Worm (Caenorhabditis elegans) whole organism, late embryonic: ENCODE data around the gene gnrr-4.
A peak's percentile ranks its signal among the peaks of the same experiment; 100 is the strongest.

ENCODE experiments used
- C08G9.2 ChIP-seq: sonication (generic microtip); optimal IDR thresholded peaks from 2 replicates; lab custom pipeline; 2016; ENCODE audit warnings: mild to moderate bottlenecking, missing genetic modification characterization, moderate library complexity, missing compliant biosample characterization
- C38D4.7 ChIP-seq: fragments of 200-800 bp; sonication (Bioruptor generic); optimal IDR thresholded peaks from 2 replicates; lab custom pipeline; 2018; ENCODE audit warnings: mild to moderate bottlenecking, missing genetic modification characterization, moderate library complexity, missing compliant biosample characterization
- F13H6.1 ChIP-seq: sonication (generic microtip); optimal IDR thresholded peaks from 2 replicates; lab custom pipeline; 2016; ENCODE audit warnings: missing genetic modification characterization, missing compliant biosample characterization
- K02D7.2 ChIP-seq: sonication (generic microtip); optimal IDR thresholded peaks from 2 replicates; lab custom pipeline; 2017; ENCODE audit warnings: mild to moderate bottlenecking, missing genetic modification characterization, missing compliant biosample characterization
- T23F11.4 ChIP-seq: fragments of 200-800 bp; sonication (Bioruptor generic); optimal IDR thresholded peaks from 2 replicates; lab custom pipeline; 2018; ENCODE audit warnings: mild to moderate bottlenecking, missing genetic modification characterization, missing compliant biosample characterization
- Y22D7AL.16 ChIP-seq: sonication (generic microtip); optimal IDR thresholded peaks from 2 replicates; lab custom pipeline; 2016; ENCODE audit warnings: missing genetic modification characterization, missing compliant biosample characterization
- ama-1 ChIP-seq: fragments of 150-350 bp; optimal IDR thresholded peaks from 2 replicates; lab custom pipeline; 2014
- ceh-14 ChIP-seq: sonication (generic microtip); optimal IDR thresholded peaks from 2 replicates; lab custom pipeline; 2016; ENCODE audit warnings: missing genotype, missing genetic modification characterization, missing compliant biosample characterization
- ceh-22 ChIP-seq: sonication (generic microtip); optimal IDR thresholded peaks from 2 replicates; lab custom pipeline; 2017; ENCODE audit warnings: missing biosample characterization, missing genetic modification characterization
- ceh-24 ChIP-seq: sonication (generic microtip); optimal IDR thresholded peaks from 2 replicates; lab custom pipeline; 2016; ENCODE audit warnings: mild to moderate bottlenecking, missing genetic modification characterization, missing compliant biosample characterization
- ceh-34 ChIP-seq: sonication (generic microtip); optimal IDR thresholded peaks from 2 replicates; lab custom pipeline; 2016; ENCODE audit warnings: mild to moderate bottlenecking, missing genetic modification characterization, missing compliant biosample characterization
- ceh-45 ChIP-seq: fragments of 200-800 bp; sonication (Bioruptor generic); IDR thresholded peaks from 2 replicates; pipeline ENCODE4 v1.3.6; 2022; ENCODE audit warnings: missing genetic modification reagents, missing genetic modification characterization, missing compliant biosample characterization
- ceh-48 ChIP-seq: sonication (generic microtip); optimal IDR thresholded peaks from 2 replicates; lab custom pipeline; 2016; ENCODE audit warnings: missing genetic modification characterization, inconsistent platforms, missing compliant biosample characterization
- ceh-9 ChIP-seq: sonication (generic microtip); optimal IDR thresholded peaks from 2 replicates; lab custom pipeline; 2016; ENCODE audit warnings: mild to moderate bottlenecking, missing genetic modification characterization, inconsistent platforms, missing compliant biosample characterization
- che-1 ChIP-seq: sonication (generic microtip); optimal IDR thresholded peaks from 2 replicates; lab custom pipeline; 2016; ENCODE audit warnings: mild to moderate bottlenecking, missing genetic modification characterization, missing compliant biosample characterization
- dmd-4 ChIP-seq: sonication (generic microtip); optimal IDR thresholded peaks from 2 replicates; lab custom pipeline; 2016; ENCODE audit warnings: borderline replicate concordance, missing genetic modification characterization, missing compliant biosample characterization
- dve-1 ChIP-seq: sonication (generic microtip); optimal IDR thresholded peaks from 2 replicates; lab custom pipeline; 2017; ENCODE audit warnings: antibody characterized with exemption, mild to moderate bottlenecking, missing genetic modification characterization, missing compliant biosample characterization
- elt-4 ChIP-seq: sonication (generic microtip); optimal IDR thresholded peaks from 2 replicates; lab custom pipeline; 2016; ENCODE audit warnings: missing genetic modification characterization, missing compliant biosample characterization
- ets-4 ChIP-seq: sonication (generic microtip); optimal IDR thresholded peaks from 2 replicates; lab custom pipeline; 2016; ENCODE audit warnings: missing genetic modification characterization, missing compliant biosample characterization
- fax-1 ChIP-seq: sonication (generic microtip); optimal IDR thresholded peaks from 2 replicates; lab custom pipeline; 2016; ENCODE audit warnings: missing genotype, missing genetic modification characterization, missing compliant biosample characterization
- fkh-6 ChIP-seq: sonication (generic microtip); optimal IDR thresholded peaks from 2 replicates; lab custom pipeline; 2016; ENCODE audit warnings: missing genetic modification characterization, missing compliant biosample characterization
- gmeb-2 ChIP-seq: sonication (generic microtip); optimal IDR thresholded peaks from 2 replicates; lab custom pipeline; 2016; ENCODE audit warnings: missing genetic modification characterization, inconsistent platforms, missing compliant biosample characterization
- hlh-15 ChIP-seq: sonication (generic microtip); optimal IDR thresholded peaks from 2 replicates; lab custom pipeline; 2016; ENCODE audit warnings: missing genetic modification characterization, missing compliant biosample characterization
- hlh-6 ChIP-seq: sonication (generic microtip); optimal IDR thresholded peaks from 2 replicates; lab custom pipeline; 2016; ENCODE audit warnings: missing genotype, missing genetic modification characterization, missing compliant biosample characterization
- madf-2 ChIP-seq: sonication (generic microtip); optimal IDR thresholded peaks from 2 replicates; lab custom pipeline; 2017; ENCODE audit warnings: missing genetic modification characterization, missing compliant biosample characterization
- mec-3 ChIP-seq: sonication (generic microtip); optimal IDR thresholded peaks from 2 replicates; lab custom pipeline; 2016; ENCODE audit warnings: borderline replicate concordance, missing genetic modification characterization, missing compliant biosample characterization
- nfya-1 ChIP-seq: sonication (generic microtip); optimal IDR thresholded peaks from 2 replicates; lab custom pipeline; 2017; ENCODE audit warnings: missing genetic modification characterization, mild to moderate bottlenecking, missing compliant biosample characterization, antibody characterized with exemption, moderate library complexity
- nhr-232 ChIP-seq: sonication (generic microtip); optimal IDR thresholded peaks from 2 replicates; lab custom pipeline; 2016; ENCODE audit warnings: missing genetic modification characterization, missing compliant biosample characterization
- odd-2 ChIP-seq: sonication (generic microtip); optimal IDR thresholded peaks from 2 replicates; lab custom pipeline; 2017; ENCODE audit warnings: antibody characterized with exemption, mild to moderate bottlenecking, missing genetic modification characterization, missing compliant biosample characterization
- pag-3 ChIP-seq: sonication (generic microtip); optimal IDR thresholded peaks from 2 replicates; lab custom pipeline; 2016; ENCODE audit warnings: missing compliant biosample characterization, missing genetic modification characterization, borderline replicate concordance
- pax-1 ChIP-seq: fragments of 150-350 bp; optimal IDR thresholded peaks from 2 replicates; lab custom pipeline; 2014; ENCODE audit warnings: missing biosample characterization, missing genetic modification characterization
- pha-2 ChIP-seq: sonication (generic microtip); optimal IDR thresholded peaks from 2 replicates; lab custom pipeline; 2017; ENCODE audit warnings: mild to moderate bottlenecking, missing genetic modification characterization, missing compliant biosample characterization
- pqm-1 ChIP-seq: sonication (generic microtip); optimal IDR thresholded peaks from 2 replicates; lab custom pipeline; 2016; ENCODE audit warnings: missing genetic modification characterization, missing compliant biosample characterization
- pros-1 ChIP-seq: fragments of 150-350 bp; optimal IDR thresholded peaks from 2 replicates; lab custom pipeline; 2014; ENCODE audit warnings: missing biosample characterization, missing genetic modification reagents, missing genetic modification characterization
- ref-2 ChIP-seq: sonication (generic microtip); optimal IDR thresholded peaks from 2 replicates; lab custom pipeline; 2016; ENCODE audit warnings: missing genetic modification characterization, missing compliant biosample characterization
- rnt-1 ChIP-seq: sonication (generic microtip); optimal IDR thresholded peaks from 2 replicates; lab custom pipeline; 2016; ENCODE audit warnings: missing genetic modification characterization, missing compliant biosample characterization
- syd-9 ChIP-seq: sonication (generic microtip); optimal IDR thresholded peaks from 2 replicates; lab custom pipeline; 2016; ENCODE audit warnings: mild to moderate bottlenecking, missing genetic modification characterization, moderate library complexity, missing compliant biosample characterization
- tbx-2 ChIP-seq: sonication (generic microtip); optimal IDR thresholded peaks from 2 replicates; lab custom pipeline; 2016; ENCODE audit warnings: missing genetic modification characterization, missing compliant biosample characterization
- tbx-7 ChIP-seq: sonication (generic microtip); optimal IDR thresholded peaks from 2 replicates; lab custom pipeline; 2016; ENCODE audit warnings: missing genotype, missing genetic modification characterization, missing compliant biosample characterization
- ttx-3 ChIP-seq: sonication (generic microtip); optimal IDR thresholded peaks from 2 replicates; lab custom pipeline; 2016; ENCODE audit warnings: missing genetic modification reagents, missing genetic modification characterization, missing compliant biosample characterization
- unc-3 ChIP-seq, 2 experiments: fragments of 200-800 bp in 1 of 2; sonication (Bioruptor generic) in 1 of 2; sonication (generic microtip) in 1 of 2; conservative IDR thresholded peaks in 1 of 2; optimal IDR thresholded peaks in 1 of 2; 2 replicates each; pipeline versions ENCODE4 v1.3.6 to Lab custom; 2016 to 2022; ENCODE audit warnings: missing compliant biosample characterization in 2 of 2, missing genetic modification characterization in 2 of 2, missing genetic modification reagents in 1 of 2
- unc-42 ChIP-seq: sonication (generic microtip); optimal IDR thresholded peaks from 2 replicates; lab custom pipeline; 2016; ENCODE audit warnings: missing genotype, missing genetic modification characterization, missing compliant biosample characterization
- unc-86 ChIP-seq: sonication (generic microtip); optimal IDR thresholded peaks from 2 replicates; lab custom pipeline; 2016; ENCODE audit warnings: missing genetic modification characterization, missing compliant biosample characterization
- zip-5 ChIP-seq: sonication (generic microtip); optimal IDR thresholded peaks from 2 replicates; lab custom pipeline; 2016; ENCODE audit warnings: missing genetic modification characterization, missing compliant biosample characterization
- ztf-16 ChIP-seq: sonication (generic microtip); optimal IDR thresholded peaks from 2 replicates; lab custom pipeline; 2017; ENCODE audit warnings: missing genetic modification characterization, missing compliant biosample characterization

Gene gnrr-4

DNA sequence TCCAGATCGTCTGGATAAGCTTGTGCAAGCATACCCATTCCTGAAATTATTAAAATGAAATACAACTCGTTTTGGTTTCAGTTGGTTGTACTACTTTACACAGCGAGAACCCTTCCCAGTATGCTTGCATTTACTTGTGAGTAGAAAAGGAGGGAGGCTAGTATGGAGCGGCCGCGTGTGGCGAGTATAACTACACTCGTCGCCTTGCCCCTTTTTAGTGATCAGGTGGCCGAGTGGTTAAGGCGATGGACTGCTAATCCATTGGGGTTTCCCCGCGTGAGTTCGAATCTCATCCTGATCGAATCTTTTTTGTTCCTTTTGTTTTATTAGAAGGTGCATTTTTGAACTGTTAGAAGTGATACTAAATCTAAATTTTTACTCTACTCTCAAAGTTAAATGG lies 35.3 kb downstream of the gnrr-4 start (continued):
- TF ChIP-seq odd-2 (tag; lab: Kevin White, UChicago) = peak; percentile 30
- TF ChIP-seq unc-3 (GFP tag; conservative IDR thresholded peaks at IDR 0.05; lab: Robert Waterston, UW) = peak; percentile 89
- TF ChIP-seq unc-3 (tag; optimal IDR thresholded peaks at IDR 0.05; lab: Kevin White, UChicago) = peak; percentile 75
- peak; percentile 89 for TF ChIP-seq che-1 (tag; lab: Kevin White, UChicago)
- TF ChIP-seq C08G9.2 (tag; lab: Kevin White, UChicago) = peak; percentile 63
- peak; percentile 81 for TF ChIP-seq gmeb-2 (tag; lab: Kevin White, UChicago)
- peak; percentile 84 for TF ChIP-seq C38D4.7 (GFP tag; lab: Kevin White, UChicago)
- no peak for TF ChIP-seq pax-1
- TF ChIP-seq hlh-6 (tag; lab: Kevin White, UChicago) = peak; percentile 93
- TF ChIP-seq ceh-22 (tag; lab: Kevin White, UChicago) = no peak
- peak; percentile 75 for TF ChIP-seq Y22D7AL.16
- TF ChIP-seq ceh-48 (tag; lab: Kevin White, UChicago) = peak; percentile 71
- TF ChIP-seq rnt-1 (tag; lab: Kevin White, UChicago) = peak; percentile 66
- TF ChIP-seq ttx-3 (tag; lab: Kevin White, UChicago) = peak; percentile 85
- TF ChIP-seq T23F11.4 (GFP tag; lab: Kevin White, UChicago) = peak; percentile 78
- TF ChIP-seq elt-4 = peak; percentile 16
- TF ChIP-seq unc-86 (tag; lab: Kevin White, UChicago) = peak; percentile 85
- TF ChIP-seq pros-1 (tag; lab: Kevin White, UChicago) = no peak
- peak; percentile 89 for TF ChIP-seq fkh-6 (tag; lab: Kevin White, UChicago)
- peak; percentile 91 for TF ChIP-seq mec-3 (tag; lab: Kevin White, UChicago)
- peak; percentile 58 for TF ChIP-seq ceh-9
- TF ChIP-seq syd-9 (tag; lab: Kevin White, UChicago) = peak; percentile 84
- TF ChIP-seq K02D7.2 = peak; percentile 72
- TF ChIP-seq ama-1 = no peak
- TF ChIP-seq nfya-1 (tag; lab: Kevin White, UChicago) = peak; percentile 46
- peak; percentile 91 for TF ChIP-seq pha-2 (tag; lab: Kevin White, UChicago)
- peak; percentile 89 for TF ChIP-seq ztf-16
- peak; percentile 61 for TF ChIP-seq dmd-4
- TF ChIP-seq ceh-24 = peak; percentile 50
- peak; percentile 86 for TF ChIP-seq ceh-45 (GFP tag; lab: Robert Waterston, UW)
- peak; percentile 93 for TF ChIP-seq nhr-232 (tag; lab: Kevin White, UChicago)
- TF ChIP-seq ets-4 (tag; lab: Kevin White, UChicago) = peak; percentile 33

- TF ChIP-seq unc-42 (tag; lab: Kevin White, UChicago) (peak; percentile 7), nfya-1 (tag; lab: Kevin White, UChicago) (no peak)
- TF ChIP-seq, all 69 proteins: peak for 1
Measured at ce11 chrX:5699555-5699954, 43.6 kb downstream of the gnrr-4 start.

DNA sequence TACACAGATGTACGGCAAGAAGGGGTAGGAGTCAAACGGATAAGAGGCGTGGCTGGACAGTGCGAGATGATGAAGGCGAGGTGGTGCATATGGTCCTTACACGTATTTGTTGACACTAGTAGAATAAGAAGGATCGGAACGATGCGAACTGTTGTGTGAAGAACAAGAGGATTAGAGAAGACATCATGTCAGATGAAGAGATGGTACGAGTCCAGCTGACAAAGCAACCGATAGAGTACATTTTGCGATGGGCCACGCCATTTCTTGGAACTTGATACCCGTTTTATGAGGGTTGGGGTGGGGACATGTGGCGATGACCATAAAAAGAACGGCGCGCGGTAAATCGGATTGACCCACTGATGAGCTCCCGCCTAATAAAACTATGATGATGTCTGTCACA lies 44.7 kb downstream of the gnrr-4 start:
- peak; percentile 51 for TF ChIP-seq ceh-34 (tag; lab: Kevin White, UChicago)
- peak; percentile 35 for TF ChIP-seq ref-2 (tag; lab: Kevin White, UChicago)
- no peak for TF ChIP-seq fkh-6 (tag; lab: Kevin White, UChicago)

ce11 chrX:5697208-5697607 lies 45.9 kb downstream of the gnrr-4 start, which contains the start of gene W01C8.5:
TSS of gene W01C8.5 (minus strand) at chrX:5697308.
- TF ChIP-seq hlh-15 (tag; lab: Kevin White, UChicago) (no peak), zip-5 (tag; lab: Kevin White, UChicago) (no peak), tbx-2 (tag; lab: Kevin White, UChicago) (no peak), K02D7.2 (no peak), ttx-3 (tag; lab: Kevin White, UChicago) (no peak), ama-1 (no peak), odd-2 (tag; lab: Kevin White, UChicago) (no peak), pqm-1 (tag; lab: Kevin White, UChicago) (no peak), dmd-4 (no peak), fax-1 (tag; lab: Kevin White, UChicago) (no peak), tbx-7 (tag; lab: Kevin White, UChicago) (no peak), C08G9.2 (tag; lab: Kevin White, UChicago) (no peak), ceh-14 (tag; lab: Kevin White, UChicago) (no peak), C38D4.7 (GFP tag; lab: Kevin White, UChicago) (no peak), unc-86 (tag; lab: Kevin White, UChicago) (no peak), dve-1 (tag; lab: Kevin White, UChicago) (no peak), F13H6.1 (tag; lab: Kevin White, UChicago) (no peak), pag-3 (tag; lab: Kevin White, UChicago) (no peak), ceh-24 (no peak), madf-2 (tag; lab: Kevin White, UChicago) (no peak)
